Worm (Caenorhabditis elegans) whole organism, L4 larva: ENCODE measurements around the gene mksr-1.

Experiments
- ZK546.5 ChIP-seq, 2 experiments: sonication (generic microtip); optimal IDR thresholded peaks; 2 replicates each; lab custom pipeline; 2017; ENCODE audit warnings: missing biosample characterization in 2 of 2, missing genetic modification characterization in 2 of 2
- dpl-1 ChIP-seq: fragments of 150-350 bp; optimal IDR thresholded peaks from 2 replicates; lab custom pipeline; 2014; ENCODE audit warnings: missing biosample characterization, missing genetic modification reagents, missing genetic modification characterization
- dve-1 ChIP-seq: sonication (generic microtip); optimal IDR thresholded peaks from 2 replicates; lab custom pipeline; 2017; ENCODE audit warnings: antibody characterized with exemption, mild to moderate bottlenecking, missing genetic modification characterization, missing compliant biosample characterization; ENCODE audit not compliant: insufficient read depth
- hif-1 ChIP-seq, 2 experiments: sonication (generic microtip); optimal IDR thresholded peaks; 2 replicates each; lab custom pipeline; 2016 to 2017; ENCODE audit warnings: missing compliant biosample characterization in 2 of 2, missing genetic modification characterization in 2 of 2, missing genetic modification reagents in 2 of 2, missing genotype in 2 of 2, mild to moderate bottlenecking in 1 of 2
- hlh-30 ChIP-seq: sonication (generic microtip); optimal IDR thresholded peaks from 2 replicates; lab custom pipeline; 2017; ENCODE audit warnings: antibody characterized with exemption, mild to moderate bottlenecking, missing genetic modification characterization, missing compliant biosample characterization; ENCODE audit not compliant: insufficient read depth
- jun-1 ChIP-seq: fragments of 150-350 bp; optimal IDR thresholded peaks from 2 replicates; lab custom pipeline; 2014; ENCODE audit warnings: missing biosample characterization, missing genetic modification reagents, missing genetic modification characterization
- madf-9 ChIP-seq: fragments of 200-800 bp; sonication (Bioruptor generic); conservative IDR thresholded peaks from 2 replicates; pipeline ENCODE4 v1.3.6; 2022; ENCODE audit warnings: missing genetic modification reagents, missing genetic modification characterization, missing compliant biosample characterization
- mdl-1 ChIP-seq, 2 experiments: fragments of 150-350 bp in 1 of 2; sonication (generic microtip) in 1 of 2; optimal IDR thresholded peaks; 2 replicates each; lab custom pipeline; 2014 to 2017; ENCODE audit warnings: missing biosample characterization in 2 of 2, missing genetic modification characterization in 2 of 2
- nhr-237 ChIP-seq: sonication (generic microtip); optimal IDR thresholded peaks from 2 replicates; lab custom pipeline; 2017; ENCODE audit warnings: missing biosample characterization, missing genetic modification characterization
- nhr-28 ChIP-seq: fragments of 150-350 bp; optimal IDR thresholded peaks from 2 replicates; lab custom pipeline; 2014; ENCODE audit warnings: missing biosample characterization, missing genetic modification characterization
- vab-7 ChIP-seq: fragments of 200-800 bp; sonication (Bioruptor generic); IDR thresholded peaks from 2 replicates; pipeline ENCODE4 v1.3.6; 2022; ENCODE audit warnings: missing genetic modification reagents, missing genetic modification characterization, missing compliant biosample characterization

DNA sequence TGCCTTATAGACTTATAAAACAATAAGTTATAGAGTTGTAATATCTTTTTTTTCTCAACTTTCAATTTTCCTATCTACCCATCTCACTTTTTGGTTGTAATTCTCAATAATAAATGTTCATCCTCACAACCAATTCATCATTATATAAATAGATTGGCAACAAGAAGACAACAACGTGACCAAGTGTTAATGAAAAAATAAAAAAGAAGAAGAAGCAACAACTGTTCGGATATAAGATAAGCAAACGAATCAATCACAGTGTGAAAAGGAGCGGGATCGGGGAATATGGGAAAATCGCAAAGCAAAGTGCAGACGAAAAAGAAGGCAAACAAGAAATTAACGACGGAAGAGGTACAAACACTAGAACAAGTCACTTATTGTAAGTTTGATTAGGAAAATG is 15.0 kb downstream of the mksr-1 start, which contains the start of gene ncs-3:
- TF ChIP-seq vab-7 (no peak), mdl-1 (tag; optimal IDR thresholded peaks at IDR 0.05; lab: Kevin White, UChicago) (no peak), madf-9 (GFP tag; lab: Robert Waterston, UW) (no peak), nhr-28 (tag; lab: Kevin White, UChicago) (no peak), nhr-237 (tag; lab: Kevin White, UChicago) (no peak), ZK546.5 (tag; optimal IDR thresholded peaks at IDR 0.05; lab: Kevin White, UChicago) (no peak), dve-1 (no peak), dpl-1 (GFP tag; lab: Kevin White, UChicago) (no peak), hif-1 (tag; optimal IDR thresholded peaks at IDR 0.05; lab: Kevin White, UChicago) (no peak), jun-1 (no peak), hlh-30 (tag; lab: Kevin White, UChicago) (no peak)
